Worm (Caenorhabditis elegans): ENCODE measurements around the gene hmgs-1.
A peak's percentile ranks its signal among the peaks of the same experiment; 100 is the strongest.
"Not testable (repeated sequence)": the region's sequence is repeated elsewhere in the genome, so short reads cannot be mapped to it uniquely, and the experiment has no call there.

Gene hmgs-1

ce11 chrV:5666036-5666729 is 18.2 kb downstream of the hmgs-1 start, which contains the start of gene C14C11.7 (continued):
- TF ChIP-seq attf-5 (GFP tag; optimal IDR thresholded peaks at IDR 0.05) (no peak), T26A5.8 (tag; optimal IDR thresholded peaks at IDR 0.05) (no peak), madf-8 (GFP tag; conservative IDR thresholded peaks at IDR 0.05) (peak; percentile 35; the same call in 1 of the 2 replicates), attf-3 (GFP tag; conservative IDR thresholded peaks at IDR 0.05) (no peak), xnd-1 (tag; optimal IDR thresholded peaks at IDR 0.05) (peak; percentile 63), mes-4 (tag; optimal IDR thresholded peaks at IDR 0.05) (no peak), fkh-3 (tag; optimal IDR thresholded peaks at IDR 0.05) (no peak), lin-54 (GFP tag; optimal IDR thresholded peaks at IDR 0.05) (no peak), dpff-1 (tag; optimal IDR thresholded peaks at IDR 0.05) (no peak), K11D2.4 (GFP tag; IDR thresholded peaks at IDR 0.05) (no peak), Y67H2A.10 (GFP tag; conservative IDR thresholded peaks at IDR 0.05) (no peak), sea-2 (GFP tag; IDR thresholded peaks at IDR 0.05) (no peak), pbrm-1 (GFP tag; IDR thresholded peaks at IDR 0.05) (no peak), F37B4.10 (GFP tag; IDR thresholded peaks at IDR 0.05) (no peak), lir-1 (GFP tag; conservative IDR thresholded peaks at IDR 0.05) (no peak), F57C9.4 (tag; optimal IDR thresholded peaks at IDR 0.05) (no peak), dpl-1 (GFP tag; optimal IDR thresholded peaks at IDR 0.05) (no peak), madf-6 (GFP tag; IDR thresholded peaks at IDR 0.05) (peak; percentile 82), lsl-1 (GFP tag; optimal IDR thresholded peaks at IDR 0.05) (peak; percentile 83), hrde-1 (tag; optimal IDR thresholded peaks at IDR 0.05; ENCODE audit: borderline replicate concordance) (no peak), nhr-27 (tag; optimal IDR thresholded peaks at IDR 0.05) (no peak), dox-1 (GFP tag; IDR thresholded peaks at IDR 0.05) (no peak), hmg-1.2 (GFP tag; IDR thresholded peaks at IDR 0.05) (no peak), cebp-1 (GFP tag; IDR thresholded peaks at IDR 0.05) (no peak), cebp-1 (tag; optimal IDR thresholded peaks at IDR 0.05) (no peak), cebp-2 (GFP tag; IDR thresholded peaks at IDR 0.05) (no peak)

ce11 chrV:5663317-5663716 is 21.1 kb downstream of the hmgs-1 start, which contains the start of gene C14C11.1:
Gene C14C11.1, plus strand, starts transcription at chrV:5663617.
- not testable (repeated sequence) for TF ChIP-seq ceh-58 (GFP tag; IDR thresholded peaks at IDR 0.05); nhr-120 (GFP tag; IDR thresholded peaks at IDR 0.05); unc-130 (GFP tag; optimal IDR thresholded peaks at IDR 0.05)

ce11 chrV:5660604-5661209 is 23.7 kb downstream of the hmgs-1 start, which contains the start of the genes mut-14 and C14C11.2:
Gene mut-14, minus strand, starts transcription at chrV:5660704.
Gene C14C11.2, plus strand, starts transcription at chrV:5661159.
- TF ChIP-seq D2030.7 (GFP tag; IDR thresholded peaks at IDR 0.05) (peak; percentile 33; the same call in 1 of the 2 replicates), attf-6 (GFP tag; IDR thresholded peaks at IDR 0.05) (no peak), F33H1.4 (GFP tag; IDR thresholded peaks at IDR 0.05) (peak; percentile 39), F10E7.11 (tag; optimal IDR thresholded peaks at IDR 0.05) (no peak), gei-17 (GFP tag; optimal IDR thresholded peaks at IDR 0.05) (no peak), lsl-1 (GFP tag; optimal IDR thresholded peaks at IDR 0.05) (peak; percentile 66), egl-18 (GFP tag; IDR thresholded peaks at IDR 0.05) (no peak)

Data from whole organism, young adult.